Worm (Caenorhabditis elegans) whole organism, mixed stage, embryonic: Measurements from ENCODE around the gene unc-52.

Experiments
- ceh-83 ChIP-seq: fragments of 200-800 bp; sonication (Bioruptor generic); optimal IDR thresholded peaks from 2 replicates; lab custom pipeline; 2018; ENCODE audit warnings: mild to moderate bottlenecking, missing genetic modification characterization, missing compliant biosample characterization
- elt-1 ChIP-seq: sonication (generic microtip); optimal IDR thresholded peaks from 2 replicates; lab custom pipeline; 2017; ENCODE audit warnings: missing genetic modification characterization, mild to moderate bottlenecking, missing compliant biosample characterization, antibody characterized with exemption, moderate library complexity, borderline replicate concordance; ENCODE audit not compliant: insufficient read depth
- elt-3 ChIP-seq: fragments of 150-350 bp; optimal IDR thresholded peaks from 2 replicates; lab custom pipeline; 2014; ENCODE audit warnings: missing biosample characterization, missing genetic modification characterization
- flh-1 ChIP-seq: fragments of 200-800 bp; sonication (Bioruptor generic); optimal IDR thresholded peaks from 2 replicates; lab custom pipeline; 2018; ENCODE audit warnings: mild to moderate bottlenecking, missing genetic modification characterization, moderate library complexity, missing compliant biosample characterization
- lin-13 ChIP-seq: fragments of 150-350 bp; optimal IDR thresholded peaks from 2 replicates; lab custom pipeline; 2014; ENCODE audit warnings: missing biosample characterization, missing genetic modification characterization
- lsy-2 ChIP-seq: fragments of 150-350 bp; optimal IDR thresholded peaks from 2 replicates; lab custom pipeline; 2014; ENCODE audit warnings: missing biosample characterization, missing genetic modification characterization
- mab-5 ChIP-seq: fragments of 150-350 bp; optimal IDR thresholded peaks from 2 replicates; lab custom pipeline; 2014; ENCODE audit warnings: missing biosample characterization, missing genetic modification characterization
- mls-2 ChIP-seq: sonication (generic microtip); optimal IDR thresholded peaks from 2 replicates; lab custom pipeline; 2016; ENCODE audit warnings: mild to moderate bottlenecking, missing genetic modification characterization, moderate library complexity, missing compliant biosample characterization
- nhr-12 ChIP-seq: fragments of 150-350 bp; optimal IDR thresholded peaks from 2 replicates; lab custom pipeline; 2014; ENCODE audit warnings: missing biosample characterization, missing genetic modification characterization
- pha-4 ChIP-seq: fragments of 150-350 bp; optimal IDR thresholded peaks from 2 replicates; lab custom pipeline; 2018; ENCODE audit warnings: missing biosample characterization, missing genetic modification reagents, missing genetic modification characterization
- sem-2 ChIP-seq: fragments of 200-800 bp; sonication (Bioruptor generic); optimal IDR thresholded peaks from 2 replicates; lab custom pipeline; 2018; ENCODE audit warnings: mild to moderate bottlenecking, missing genetic modification characterization, missing compliant biosample characterization
- unc-62 ChIP-seq: fragments of 150-350 bp; optimal IDR thresholded peaks from 2 replicates; lab custom pipeline; 2014; ENCODE audit warnings: missing biosample characterization, missing genetic modification reagents, missing genetic modification characterization
- ztf-11 ChIP-seq: fragments of 150-350 bp; optimal IDR thresholded peaks from 2 replicates; lab custom pipeline; 2014; ENCODE audit warnings: missing biosample characterization, missing genetic modification characterization

ce11 chrII:14698057-14698456 lies 13.8 kb upstream of the unc-52 start, which contains the start of gene C09F9.1:
- no peak for TF ChIP-seq elt-1 (tag; lab: Kevin White, UChicago)
- TF ChIP-seq ztf-11 (tag; lab: Kevin White, UChicago): no peak
- no peak for TF ChIP-seq pha-4 (tag; lab: Kevin White, UChicago)
- no peak for TF ChIP-seq unc-62 (GFP tag; lab: Kevin White, UChicago)
- TF ChIP-seq lsy-2 (tag; lab: Kevin White, UChicago): no peak
- no peak for TF ChIP-seq mab-5 (tag; lab: Kevin White, UChicago)
- TF ChIP-seq lin-13: no peak
- TF ChIP-seq flh-1 (GFP tag; lab: Kevin White, UChicago): no peak
- TF ChIP-seq nhr-12 (tag; lab: Kevin White, UChicago): no peak
- no peak for TF ChIP-seq ceh-83
- TF ChIP-seq elt-3 (tag; lab: Kevin White, UChicago): no peak
- no peak for TF ChIP-seq mls-2 (tag; lab: Kevin White, UChicago)
- no peak for TF ChIP-seq sem-2 (GFP tag; lab: Kevin White, UChicago)
